Fruit fly (Drosophila melanogaster): ENCODE data around the gene ZAP3.

DNA sequence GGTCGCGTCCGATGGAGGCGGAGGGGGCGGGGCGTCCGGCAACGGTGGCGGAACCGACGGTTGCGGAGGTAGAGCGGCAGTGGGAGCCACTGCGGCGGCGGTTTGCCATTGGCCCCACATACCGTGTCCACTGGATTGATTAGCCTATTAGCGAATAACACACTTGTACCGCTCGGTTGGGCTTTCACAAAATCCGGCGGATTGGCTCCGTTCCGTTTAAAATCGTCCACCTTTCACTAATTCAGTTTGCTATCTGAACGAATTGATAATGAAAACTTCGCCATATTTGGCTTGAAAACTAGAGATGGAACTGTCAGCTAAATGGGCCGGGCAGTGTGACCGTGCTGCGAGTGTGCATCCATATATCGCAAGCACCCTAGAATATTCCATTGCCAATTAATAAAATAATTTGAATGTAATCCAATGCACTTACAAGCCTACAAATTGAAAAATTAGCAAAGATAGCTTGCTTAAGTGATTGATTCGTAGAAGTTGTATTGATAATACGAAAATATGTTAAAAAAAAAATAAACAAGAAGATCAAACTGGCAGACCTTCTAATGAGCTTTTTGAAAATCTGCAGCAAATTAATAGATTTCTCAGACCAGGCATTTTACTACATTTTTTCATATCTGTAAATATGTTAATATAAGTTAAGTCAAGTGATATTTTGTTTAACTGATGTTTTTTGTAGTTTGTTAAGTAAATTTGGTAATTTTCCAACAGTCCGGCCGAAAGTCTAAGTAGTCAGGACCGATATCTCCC, at the start of gene ZAP3:
- TF ChIP-seq CG4318 (GFP tag; optimal IDR thresholded peaks at IDR 0.05) (no peak), fkh (GFP tag; optimal IDR thresholded peaks at IDR 0.05) (no peak), Gug (GFP tag; IDR thresholded peaks at IDR 0.05) (no peak), pdm3 (GFP tag; optimal IDR thresholded peaks at IDR 0.05) (no peak), acj6 (GFP tag; optimal IDR thresholded peaks at IDR 0.05) (no peak), Sox102F (GFP tag; optimal IDR thresholded peaks at IDR 0.05) (no peak), ss (GFP tag; optimal IDR thresholded peaks at IDR 0.05) (no peak), CG16779 (tag; optimal IDR thresholded peaks at IDR 0.05) (no peak), Smox (GFP tag; optimal IDR thresholded peaks at IDR 0.05) (no peak), CG31627 (GFP tag; optimal IDR thresholded peaks at IDR 0.05) (no peak), CG9139 (GFP tag; optimal IDR thresholded peaks at IDR 0.05) (no peak), esn (GFP tag; optimal IDR thresholded peaks at IDR 0.05) (no peak), CG8119 (GFP tag; IDR thresholded peaks at IDR 0.05) (no peak), Hr39 (GFP tag; optimal IDR thresholded peaks at IDR 0.05) (no peak)

Data from whole organism, prepupa.